Worm (Caenorhabditis elegans) whole organism, L3 larva: ENCODE results near the gene txt-9.
A peak's percentile ranks its signal among the peaks of the same experiment; 100 is the strongest.

Experiments used
- R02D3.7 ChIP-seq: fragments of 150-350 bp; optimal IDR thresholded peaks from 2 replicates; lab custom pipeline; 2014; ENCODE audit warnings: missing biosample characterization, missing genetic modification characterization
- ZK546.5 ChIP-seq: sonication (generic microtip); optimal IDR thresholded peaks from 2 replicates; lab custom pipeline; 2017; ENCODE audit warnings: missing biosample characterization, missing genetic modification characterization
- aly-2 ChIP-seq: fragments of 150-350 bp; optimal IDR thresholded peaks from 2 replicates; lab custom pipeline; 2014; ENCODE audit warnings: missing biosample characterization, missing genetic modification characterization
- ama-1 ChIP-seq: fragments of 150-350 bp; optimal IDR thresholded peaks from 2 replicates; lab custom pipeline; 2018
- ceh-28 ChIP-seq: fragments of 150-350 bp; optimal IDR thresholded peaks from 2 replicates; lab custom pipeline; 2014; ENCODE audit warnings: missing biosample characterization, missing genetic modification reagents, missing genetic modification characterization
- egl-27 ChIP-seq: sonication (generic microtip); optimal IDR thresholded peaks from 4 replicates; lab custom pipeline; 2017; ENCODE audit warnings: missing biosample characterization, missing genetic modification reagents, missing genetic modification characterization
- egl-5 ChIP-seq: fragments of 150-350 bp; optimal IDR thresholded peaks from 2 replicates; lab custom pipeline; 2017; ENCODE audit warnings: missing biosample characterization, missing genetic modification reagents, missing genetic modification characterization, inconsistent platforms
- elt-1 ChIP-seq: fragments of 150-350 bp; optimal IDR thresholded peaks from 2 replicates; lab custom pipeline; 2014; ENCODE audit warnings: missing biosample characterization, missing genetic modification characterization
- elt-2 ChIP-seq: sonication (generic microtip); optimal IDR thresholded peaks from 2 replicates; lab custom pipeline; 2016; ENCODE audit warnings: missing genetic modification reagents, mild to moderate bottlenecking, missing genetic modification characterization, missing compliant biosample characterization
- elt-3 ChIP-seq, 3 experiments: fragments of 150-350 bp in 1 of 3; sonication (generic microtip) in 2 of 3; optimal IDR thresholded peaks; 2 replicates in 2 of 3; 4 replicates in 1 of 3; lab custom pipeline; 2014 to 2017; ENCODE audit warnings: missing biosample characterization in 3 of 3, missing genetic modification characterization in 3 of 3
- eor-1 ChIP-seq, 2 experiments: fragments of 150-350 bp; optimal IDR thresholded peaks; 2 replicates each; lab custom pipeline; 2014 to 2018; ENCODE audit warnings: missing biosample characterization in 2 of 2, missing genetic modification characterization in 2 of 2
- fkh-10 ChIP-seq: sonication (generic microtip); optimal IDR thresholded peaks from 2 replicates; lab custom pipeline; 2017; ENCODE audit warnings: missing biosample characterization, missing genetic modification reagents, missing genetic modification characterization
- fkh-2 ChIP-seq: fragments of 150-350 bp; optimal IDR thresholded peaks from 2 replicates; lab custom pipeline; 2014; ENCODE audit warnings: missing biosample characterization, missing genetic modification reagents, missing genetic modification characterization
- fos-1 ChIP-seq: fragments of 150-350 bp; optimal IDR thresholded peaks from 2 replicates; lab custom pipeline; 2014; ENCODE audit warnings: missing biosample characterization, missing genetic modification characterization
- hmg-11 ChIP-seq: sonication (generic microtip); optimal IDR thresholded peaks from 2 replicates; lab custom pipeline; 2016; ENCODE audit warnings: missing genetic modification characterization, missing compliant biosample characterization
- jun-1 ChIP-seq: fragments of 150-350 bp; optimal IDR thresholded peaks from 2 replicates; lab custom pipeline; 2014; ENCODE audit warnings: missing biosample characterization, missing genetic modification reagents, missing genetic modification characterization
- lin-15B ChIP-seq: fragments of 150-350 bp; optimal IDR thresholded peaks from 2 replicates; lab custom pipeline; 2014; ENCODE audit warnings: missing biosample characterization, missing genetic modification characterization
- lin-39 ChIP-seq: fragments of 150-350 bp; optimal IDR thresholded peaks from 2 replicates; lab custom pipeline; 2018; ENCODE audit warnings: missing biosample characterization, missing genetic modification reagents, missing genetic modification characterization
- lsy-12 ChIP-seq: sonication (generic microtip); optimal IDR thresholded peaks from 2 replicates; lab custom pipeline; 2016; ENCODE audit warnings: mild to moderate bottlenecking, missing genetic modification characterization, missing compliant biosample characterization
- mml-1 ChIP-seq: fragments of 150-350 bp; sonication (generic microtip); optimal IDR thresholded peaks from 3 replicates; lab custom pipeline; 2014; ENCODE audit warnings: missing biosample characterization, missing genetic modification characterization
- nfya-1 ChIP-seq: sonication (generic microtip); optimal IDR thresholded peaks from 2 replicates; lab custom pipeline; 2017; ENCODE audit warnings: missing genetic modification characterization, mild to moderate bottlenecking, missing compliant biosample characterization, antibody characterized with exemption, moderate library complexity; ENCODE audit not compliant: insufficient read depth
- nhr-11 ChIP-seq: fragments of 150-350 bp; optimal IDR thresholded peaks from 2 replicates; lab custom pipeline; 2014; ENCODE audit warnings: missing biosample characterization, missing genetic modification characterization
- nhr-12 ChIP-seq: fragments of 150-350 bp; optimal IDR thresholded peaks from 2 replicates; lab custom pipeline; 2014; ENCODE audit warnings: missing biosample characterization, missing genetic modification characterization
- nhr-23 ChIP-seq: fragments of 150-350 bp; optimal IDR thresholded peaks from 2 replicates; lab custom pipeline; 2014; ENCODE audit warnings: missing biosample characterization, missing genetic modification reagents, missing genetic modification characterization
- nhr-237 ChIP-seq: fragments of 150-350 bp; optimal IDR thresholded peaks from 2 replicates; lab custom pipeline; 2014; ENCODE audit warnings: missing biosample characterization, missing genetic modification characterization
- nhr-25 ChIP-seq: sonication (generic microtip); optimal IDR thresholded peaks from 2 replicates; lab custom pipeline; 2017; ENCODE audit warnings: missing biosample characterization, missing genetic modification characterization
- nhr-28 ChIP-seq: fragments of 150-350 bp; optimal IDR thresholded peaks from 2 replicates; lab custom pipeline; 2014; ENCODE audit warnings: missing biosample characterization, missing genetic modification characterization
- nhr-43 ChIP-seq: sonication (generic microtip); optimal IDR thresholded peaks from 2 replicates; lab custom pipeline; 2016; ENCODE audit warnings: mild to moderate bottlenecking, missing genetic modification characterization, missing compliant biosample characterization; ENCODE audit not compliant: poor library complexity, severe bottlenecking
- nhr-67 ChIP-seq: fragments of 150-350 bp; optimal IDR thresholded peaks from 2 replicates; lab custom pipeline; 2014; ENCODE audit warnings: missing biosample characterization, missing genetic modification characterization
- nhr-76 ChIP-seq: fragments of 150-350 bp; sonication (generic microtip); optimal IDR thresholded peaks from 5 replicates; lab custom pipeline; 2014; ENCODE audit warnings: missing biosample characterization, missing genetic modification characterization
- nhr-77 ChIP-seq: fragments of 150-350 bp; optimal IDR thresholded peaks from 2 replicates; lab custom pipeline; 2014; ENCODE audit warnings: missing biosample characterization, missing genetic modification characterization
- pha-4 ChIP-seq: fragments of 150-350 bp; optimal IDR thresholded peaks from 2 replicates; lab custom pipeline; 2014; ENCODE audit warnings: missing biosample characterization, missing genetic modification reagents, missing genetic modification characterization
- pqm-1 ChIP-seq: fragments of 150-350 bp; optimal IDR thresholded peaks from 2 replicates; lab custom pipeline; 2017; ENCODE audit warnings: missing biosample characterization, missing genetic modification characterization, inconsistent platforms
- sea-2 ChIP-seq: fragments of 150-350 bp; sonication (generic microtip); optimal IDR thresholded peaks from 4 replicates; lab custom pipeline; 2014; ENCODE audit warnings: missing biosample characterization, missing genetic modification reagents, missing genetic modification characterization
- skn-1 ChIP-seq: fragments of 150-350 bp; optimal IDR thresholded peaks from 2 replicates; lab custom pipeline; 2014; ENCODE audit warnings: missing biosample characterization, missing genetic modification characterization
- snpc-4 ChIP-seq: fragments of 150-350 bp; optimal IDR thresholded peaks from 2 replicates; lab custom pipeline; 2014; ENCODE audit warnings: missing biosample characterization, missing genetic modification characterization
- unc-39 ChIP-seq: sonication (generic microtip); optimal IDR thresholded peaks from 4 replicates; lab custom pipeline; 2017; ENCODE audit warnings: missing biosample characterization, missing genetic modification characterization
- unc-62 ChIP-seq: fragments of 150-350 bp; sonication (generic microtip); optimal IDR thresholded peaks from 4 replicates; lab custom pipeline; 2014; ENCODE audit warnings: missing biosample characterization, missing genetic modification reagents, missing genetic modification characterization
- ztf-11 ChIP-seq: fragments of 150-350 bp; optimal IDR thresholded peaks from 2 replicates; lab custom pipeline; 2014; ENCODE audit warnings: missing biosample characterization, missing genetic modification characterization

txt-9 gene

DNA sequence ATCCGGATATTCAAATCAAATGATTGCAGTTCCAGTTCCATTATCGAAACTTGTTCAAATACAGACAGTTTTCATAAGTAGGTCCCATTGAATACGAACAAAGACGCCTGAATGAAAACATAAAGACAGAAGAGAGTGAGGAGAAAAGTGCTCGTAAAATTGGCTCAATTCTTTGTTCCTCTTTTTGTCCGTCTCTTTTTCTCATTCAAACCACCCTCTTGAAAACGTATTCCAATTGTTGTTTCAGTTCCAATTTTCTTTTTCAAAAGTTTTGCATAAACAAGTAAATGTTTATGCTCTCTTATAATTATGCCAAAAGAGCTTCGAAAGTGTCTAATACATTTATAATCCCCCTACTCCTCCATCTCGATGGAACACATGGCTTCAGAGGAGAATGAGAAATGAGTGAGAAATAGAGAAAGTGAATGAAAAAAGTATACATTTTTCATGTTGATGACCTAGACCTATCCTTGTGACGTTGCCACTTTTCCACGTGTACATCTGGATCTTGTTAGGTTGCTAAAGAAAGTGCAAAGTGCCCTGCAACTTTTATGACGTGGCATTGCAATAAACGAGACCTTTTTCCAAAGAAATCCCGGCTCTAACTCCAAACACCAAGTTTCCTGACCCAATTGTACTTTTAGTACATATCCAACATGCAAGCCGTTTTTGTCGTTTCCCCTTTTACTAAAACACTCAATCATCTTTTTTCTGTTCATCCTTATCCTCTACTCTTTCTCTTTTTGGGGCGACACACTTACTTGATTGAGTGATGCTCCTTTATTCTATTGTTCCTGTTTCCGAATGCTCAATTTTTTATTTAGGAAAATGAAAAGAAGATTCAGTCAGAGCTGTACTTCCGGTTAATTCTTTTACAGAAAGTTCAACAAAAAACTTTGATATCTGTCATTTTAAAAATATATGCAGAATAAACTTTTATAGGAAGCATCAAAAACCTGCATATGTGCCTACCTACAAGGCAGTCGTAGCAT is 39.1 kb upstream of the txt-9 start (continued):
- TF ChIP-seq nhr-67 (tag; lab: Kevin White, UChicago) (no peak), jun-1 (no peak), nhr-28 (tag; lab: Kevin White, UChicago) (no peak), ama-1 (no peak), snpc-4 (tag; lab: Kevin White, UChicago) (no peak)

DNA sequence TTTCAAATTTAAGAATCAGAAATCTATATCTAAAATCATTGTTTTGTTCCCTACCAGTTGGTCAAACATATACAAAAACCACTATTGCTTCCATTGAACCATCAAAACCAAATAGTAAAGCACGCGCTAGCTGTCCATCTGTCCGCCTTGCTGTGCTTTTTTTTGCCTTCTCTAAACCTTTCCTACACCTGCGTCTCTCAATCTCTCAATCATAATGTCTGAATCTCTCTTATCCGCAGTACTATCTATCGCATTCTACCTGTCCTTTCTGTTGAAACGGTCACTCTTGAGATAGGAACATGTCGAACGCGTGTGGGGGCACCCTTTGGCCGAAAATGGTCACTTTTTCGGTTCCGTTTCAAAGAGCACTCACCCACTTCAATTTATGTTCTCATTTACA is 38.3 kb upstream of the txt-9 start:
- no peak for TF ChIP-seq egl-27 (tag; lab: Kevin White, UChicago)
- TF ChIP-seq lin-39 (tag; lab: Kevin White, UChicago), result no peak
- no peak for TF ChIP-seq nhr-11
- TF ChIP-seq fos-1 (tag; lab: Kevin White, UChicago), result no peak
- peak; percentile 4 for TF ChIP-seq nfya-1 (tag; lab: Kevin White, UChicago)
- TF ChIP-seq pha-4 (tag; lab: Kevin White, UChicago), result peak; percentile 37
- no peak for TF ChIP-seq elt-2 (tag; lab: Kevin White, UChicago)
- no peak for TF ChIP-seq skn-1 (tag; lab: Kevin White, UChicago)
- no peak for TF ChIP-seq nhr-76 (tag; lab: Kevin White, UChicago)
- TF ChIP-seq nhr-23 (tag; lab: Kevin White, UChicago), result peak; percentile 36
- peak; percentile 13 for TF ChIP-seq egl-5
- TF ChIP-seq nhr-25 (tag; lab: Kevin White, UChicago), result peak; percentile 37
- TF ChIP-seq unc-39 (tag; lab: Kevin White, UChicago), result no peak

DNA sequence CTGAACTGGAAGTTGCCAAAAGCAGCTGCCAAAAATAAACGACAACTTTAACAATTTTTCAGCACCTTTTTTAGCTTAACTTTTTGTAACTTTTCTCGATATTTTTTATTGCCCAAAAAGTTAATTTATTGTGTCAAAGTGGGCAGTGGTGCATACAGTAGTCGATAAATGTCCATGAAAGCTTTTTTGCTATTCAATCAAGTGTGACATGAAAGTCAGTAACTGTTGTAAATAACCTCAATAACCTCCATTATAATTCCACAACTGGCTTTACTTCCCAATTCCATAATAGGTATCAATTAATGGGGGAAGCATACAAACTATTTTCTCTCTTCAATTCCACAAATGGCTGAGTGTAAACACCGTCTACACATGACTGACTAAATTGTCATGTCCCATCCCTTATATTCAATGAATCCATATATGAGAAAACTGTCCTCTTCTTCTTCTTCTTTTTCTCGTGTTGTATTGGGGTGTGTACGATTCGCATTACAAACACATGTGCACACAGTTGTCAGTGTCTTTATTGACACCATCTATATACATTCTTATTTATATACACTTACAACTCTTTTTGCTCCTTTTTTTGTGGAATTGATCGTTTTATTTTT is 37.3 kb upstream of the txt-9 start:
- TF ChIP-seq nhr-12 (tag; lab: Kevin White, UChicago), result no peak
- TF ChIP-seq pha-4 (tag; lab: Kevin White, UChicago), result peak; percentile 53
- TF ChIP-seq, all 47 proteins: peak for 1

DNA sequence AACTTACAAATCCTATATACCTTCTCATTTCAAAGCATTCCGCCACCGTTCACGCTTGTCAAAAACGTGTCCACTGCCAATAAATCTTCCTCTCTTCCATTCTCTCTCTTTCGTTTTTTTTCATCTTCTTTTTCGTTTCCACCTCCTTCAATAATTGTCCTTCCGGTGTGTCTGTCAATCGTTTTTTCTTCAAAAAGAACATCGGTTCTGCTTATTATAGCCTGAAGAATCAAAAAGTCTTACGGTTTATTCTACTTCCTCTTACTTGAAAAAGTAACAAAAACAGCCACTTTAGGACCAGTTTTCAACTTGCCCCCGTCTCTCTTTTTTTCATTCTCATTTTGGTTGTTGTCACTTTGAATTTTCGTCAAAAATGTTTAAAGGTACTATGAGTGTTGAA is 36.3 kb upstream of the txt-9 start:
- no peak for TF ChIP-seq fkh-10 (GFP tag; lab: Kevin White, UChicago)
- TF ChIP-seq ama-1, result no peak
- no peak for TF ChIP-seq sea-2 (GFP tag; lab: Kevin White, UChicago)
- TF ChIP-seq egl-5, result no peak
- TF ChIP-seq unc-62 (GFP tag; lab: Kevin White, UChicago), result peak; percentile 56
- peak; percentile 58 for TF ChIP-seq nhr-25 (tag; lab: Kevin White, UChicago)
- no peak for TF ChIP-seq elt-1 (tag; lab: Kevin White, UChicago)
- no peak for TF ChIP-seq R02D3.7
- no peak for TF ChIP-seq fkh-2 (tag; lab: Kevin White, UChicago)
- peak; percentile 17 for TF ChIP-seq nfya-1 (tag; lab: Kevin White, UChicago)
- TF ChIP-seq lin-15B (tag; lab: Kevin White, UChicago), result no peak
- TF ChIP-seq mml-1 (tag; lab: Kevin White, UChicago), result no peak
- no peak for TF ChIP-seq lin-39 (tag; lab: Kevin White, UChicago)
- no peak for TF ChIP-seq jun-1
- TF ChIP-seq hmg-11 (tag; lab: Kevin White, UChicago), result no peak
- TF ChIP-seq ZK546.5 (tag; lab: Kevin White, UChicago), result no peak
- no peak for TF ChIP-seq ztf-11 (tag; lab: Kevin White, UChicago)
- TF ChIP-seq aly-2 (tag; lab: Kevin White, UChicago), result no peak
- no peak for TF ChIP-seq pqm-1 (tag; lab: Kevin White, UChicago)
- no peak for TF ChIP-seq nhr-77 (tag; lab: Kevin White, UChicago)
- no peak for TF ChIP-seq eor-1 (tag; optimal IDR thresholded peaks at IDR 0.05; lab: Kevin White, UChicago)
- no peak for TF ChIP-seq fos-1 (tag; lab: Kevin White, UChicago)
- TF ChIP-seq ceh-28 (tag; lab: Kevin White, UChicago), result peak; percentile 5
- TF ChIP-seq lsy-12, result no peak
- TF ChIP-seq skn-1 (tag; lab: Kevin White, UChicago), result no peak
- no peak for TF ChIP-seq unc-39 (tag; lab: Kevin White, UChicago)
- TF ChIP-seq egl-27 (tag; lab: Kevin White, UChicago), result no peak
- TF ChIP-seq pha-4 (tag; lab: Kevin White, UChicago), result no peak
- peak; percentile 13 for TF ChIP-seq nhr-43 (tag; lab: Kevin White, UChicago)
- peak in 1 of 3 experiments; percentile 14 for TF ChIP-seq elt-3 (tag; optimal IDR thresholded peaks at IDR 0.05; lab: Kevin White, UChicago)
- TF ChIP-seq nhr-67 (tag; lab: Kevin White, UChicago), result no peak
- no peak for TF ChIP-seq snpc-4 (tag; lab: Kevin White, UChicago)
- peak; percentile 48 for TF ChIP-seq nhr-23 (tag; lab: Kevin White, UChicago)
- TF ChIP-seq nhr-76 (tag; lab: Kevin White, UChicago), result no peak
- no peak for TF ChIP-seq nhr-237
